Fruit fly (Drosophila melanogaster): ENCODE results near the gene TwdlY.
A peak's percentile ranks its signal among the peaks of the same experiment; 100 is the strongest.

TwdlY gene

DNA sequence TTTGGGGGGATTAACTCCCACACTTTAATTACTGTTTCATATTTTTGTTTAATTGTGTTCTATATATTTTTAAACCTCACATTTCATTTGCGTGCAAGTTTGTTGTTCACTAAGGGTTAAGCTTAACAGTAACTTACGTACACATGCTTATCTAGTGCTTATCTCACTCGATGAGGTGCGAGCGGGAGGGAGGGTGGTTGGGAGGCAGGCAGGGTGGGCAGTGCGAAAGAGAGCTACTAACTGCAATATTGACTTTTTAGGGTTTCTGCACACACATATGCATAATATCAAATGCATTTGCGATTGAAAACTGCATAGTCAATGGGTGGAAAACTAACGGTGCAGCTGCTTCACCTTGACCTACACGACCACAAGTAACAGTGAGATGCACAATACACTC, 40.3 kb upstream of the TwdlY start:
- TF ChIP-seq B-H2 (GFP tag; optimal IDR thresholded peaks at IDR 0.05), result no peak
- TF ChIP-seq croc (GFP tag; conservative IDR thresholded peaks at IDR 0.05), result no peak
- TF ChIP-seq Xbp1 (GFP tag; optimal IDR thresholded peaks at IDR 0.05), result no peak
- TF ChIP-seq Ada2b (GFP tag; IDR thresholded peaks at IDR 0.05), result 0 out of 2 replicates have a peak, but pooled peaks have one; percentile 4
- no peak for TF ChIP-seq gro (GFP tag; optimal IDR thresholded peaks at IDR 0.05)
- TF ChIP-seq crol (GFP tag; IDR thresholded peaks at IDR 0.05), result peak; percentile 51
- peak; percentile 68 for TF ChIP-seq GATAe (GFP tag; conservative IDR thresholded peaks at IDR 0.05)
- TF ChIP-seq CG1832 (GFP tag; optimal IDR thresholded peaks at IDR 0.05), result peak; percentile 13

DNA sequence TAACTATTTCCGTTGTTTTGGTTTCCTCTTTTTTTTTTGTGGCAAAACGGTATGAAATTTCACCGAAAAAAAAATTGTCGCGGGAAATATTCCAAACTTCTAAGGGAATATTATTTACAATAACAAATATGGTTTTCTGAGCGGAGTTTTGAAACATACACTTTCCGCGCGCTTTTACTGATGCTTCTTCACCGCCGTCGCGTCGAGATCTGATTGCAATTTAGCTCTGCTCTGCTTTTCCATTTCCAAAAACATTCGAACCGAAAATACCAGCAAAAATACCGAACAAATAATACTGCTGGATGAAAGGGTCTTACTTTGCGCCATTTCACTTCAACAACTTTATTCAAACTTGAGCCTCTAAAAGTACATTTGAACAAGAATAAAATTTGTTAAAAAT, 39.8 kb upstream of the TwdlY start, which contains the start of gene Septin4:
TSS of gene Septin4 (minus strand) at position 215 of the 400 bp plus-strand sequence.
- TF ChIP-seq nerfin-1 (tag; optimal IDR thresholded peaks at IDR 0.05), result no peak
- TF ChIP-seq Adf1 (GFP tag; IDR thresholded peaks at IDR 0.05), result peak; percentile 20; the same call in 1 of the 2 replicates
- peak; percentile 16 for TF ChIP-seq CG12659 (GFP tag; optimal IDR thresholded peaks at IDR 0.05)
- peak; percentile 19 for TF ChIP-seq sens (GFP tag)
- peak; percentile 21 for TF ChIP-seq CG8924 (tag; optimal IDR thresholded peaks at IDR 0.05)
- no peak for TF ChIP-seq Bdp1 (GFP tag; optimal IDR thresholded peaks at IDR 0.05)
- peak; percentile 67 for TF ChIP-seq E2f2 (GFP tag; IDR thresholded peaks at IDR 0.05)
- TF ChIP-seq gfzf (GFP tag; optimal IDR thresholded peaks at IDR 0.05), result peak; percentile 50
- no peak for TF ChIP-seq CG32767 (GFP tag; IDR thresholded peaks at IDR 0.05)
- no peak for TF ChIP-seq Scr (GFP tag; IDR thresholded peaks at IDR 0.05; ENCODE audit: partially characterized antibody)
- TF ChIP-seq CG15514 (GFP tag; optimal IDR thresholded peaks at IDR 0.05), result peak; percentile 32
- TF ChIP-seq ci (GFP tag; IDR thresholded peaks at IDR 0.05), result peak; percentile 28; the same call in 1 of the 3 replicates
- no peak for TF ChIP-seq ara (GFP tag; IDR thresholded peaks at IDR 0.05)
- TF ChIP-seq Med (GFP tag), result peak; percentile 56
- no peak for TF ChIP-seq cad (GFP tag; optimal IDR thresholded peaks at IDR 0.05)
- TF ChIP-seq Jarid2 (GFP tag; optimal IDR thresholded peaks at IDR 0.05), result peak; percentile 74
- no peak for TF ChIP-seq rib (GFP tag; IDR thresholded peaks at IDR 0.05)
- TF ChIP-seq CG17385 (GFP tag; optimal IDR thresholded peaks at IDR 0.05), result peak; percentile 32
- TF ChIP-seq CG9797 (GFP tag; optimal IDR thresholded peaks at IDR 0.05), result peak; percentile 33
- peak; percentile 24 for TF ChIP-seq CG5180 (GFP tag; optimal IDR thresholded peaks at IDR 0.05)
- TF ChIP-seq stwl (tag; optimal IDR thresholded peaks at IDR 0.05), result peak; percentile 14
- no peak for TF ChIP-seq CG18619 (GFP tag; optimal IDR thresholded peaks at IDR 0.05)
- no peak for TF ChIP-seq YL-1 (GFP tag; optimal IDR thresholded peaks at IDR 0.05)
- peak; percentile 65; the same call in 1 of the 4 replicates for TF ChIP-seq chinmo (GFP tag; IDR thresholded peaks at IDR 0.05; ENCODE audit: partially characterized antibody)
- 0 out of 2 replicates have a peak, but pooled peaks have one; percentile 17 for TF ChIP-seq Dref (GFP tag; IDR thresholded peaks at IDR 0.05)
- no peak for TF ChIP-seq bbx (GFP tag; IDR thresholded peaks at IDR 0.05; ENCODE audit: partially characterized antibody)
- peak; percentile 19 for TF ChIP-seq CG1603 (tag; optimal IDR thresholded peaks at IDR 0.05)
- peak; percentile 48; the same call in 1 of the 2 replicates for TF ChIP-seq chm (GFP tag; IDR thresholded peaks at IDR 0.05)
- TF ChIP-seq CG8290 (GFP tag; optimal IDR thresholded peaks at IDR 0.05), result no peak
- peak in 1 of 2 experiments; percentile 20 for TF ChIP-seq CG8290 (tag; optimal IDR thresholded peaks at IDR 0.05)
- TF ChIP-seq CG1792 (GFP tag; optimal IDR thresholded peaks at IDR 0.05), result no peak
- peak; percentile 56 for TF ChIP-seq Ets65A (GFP tag)
- no peak for TF ChIP-seq nom (GFP tag; optimal IDR thresholded peaks at IDR 0.05)
- TF ChIP-seq CG10959 (GFP tag; IDR thresholded peaks at IDR 0.05), result no peak
- TF ChIP-seq Dp (GFP tag; optimal IDR thresholded peaks at IDR 0.05), result peak; percentile 65
- TF ChIP-seq pzg (GFP tag; optimal IDR thresholded peaks at IDR 0.05), result peak; percentile 36

All from whole organism, embryonic.